Fruit fly (Drosophila melanogaster) whole organism, embryonic: ENCODE data around the gene Try29F.
A peak's percentile ranks its signal among the peaks of the same experiment; 100 is the strongest.

ENCODE experiments used
- ATbp ChIP-seq: fragments of 200-800 bp; sonication (Bioruptor generic); optimal IDR thresholded peaks from 2 replicates; lab custom pipeline; 2017; ENCODE audit warnings: missing biosample characterization, mild to moderate bottlenecking, missing genetic modification characterization, missing genetic modification reagents
- Abd-B ChIP-seq: fragments of 200-800 bp; sonication (Bioruptor generic); optimal IDR thresholded peaks from 2 replicates; lab custom pipeline; 2018; ENCODE audit warnings: missing biosample characterization, mild to moderate bottlenecking, missing genetic modification characterization, moderate library complexity
- Ada2b ChIP-seq: fragments of 200-800 bp; sonication (Bioruptor generic); IDR thresholded peaks from 2 replicates; pipeline ENCODE4 v1.3.6; 2022; ENCODE audit warnings: missing biosample characterization, missing genetic modification characterization
- Awh ChIP-seq: fragments of 200-800 bp; sonication (Bioruptor generic); IDR thresholded peaks from 2 replicates; pipeline ENCODE4, ENCODE4 v1.3.6; 2022; ENCODE audit warnings: missing biosample characterization, missing genetic modification characterization
- CG10267 ChIP-seq: fragments of 200-800 bp; sonication (Bioruptor generic); optimal IDR thresholded peaks from 2 replicates; lab custom pipeline; 2018; ENCODE audit warnings: missing biosample characterization, mild to moderate bottlenecking, missing genetic modification characterization, moderate library complexity
- CG12155 ChIP-seq: fragments of 200-800 bp; sonication (Bioruptor generic); optimal IDR thresholded peaks from 3 replicates; lab custom pipeline; 2016; ENCODE audit warnings: missing biosample characterization, missing genetic modification characterization
- CG1233 ChIP-seq: fragments of 200-800 bp; sonication (Bioruptor generic); optimal IDR thresholded peaks from 4 replicates; lab custom pipeline; 2018; ENCODE audit warnings: missing biosample characterization, mild to moderate bottlenecking, missing genetic modification characterization
- CG17612 ChIP-seq: fragments of 200-800 bp; sonication (Bioruptor generic); IDR thresholded peaks from 2 replicates; pipeline ENCODE4 v1.3.6; 2022; ENCODE audit warnings: missing biosample characterization, missing genetic modification characterization
- CG17912 ChIP-seq: fragments of 200-800 bp; sonication (Bioruptor generic); optimal IDR thresholded peaks from 2 replicates; lab custom pipeline; 2018; ENCODE audit warnings: missing biosample characterization, mild to moderate bottlenecking, missing genetic modification characterization
- CG18262 ChIP-seq: fragments of 200-800 bp; optimal IDR thresholded peaks from 3 replicates; lab custom pipeline; 2019; ENCODE audit warnings: missing biosample characterization, mild to moderate bottlenecking, missing genetic modification characterization, moderate library complexity
- CG18619 ChIP-seq: fragments of 200-800 bp; sonication (Bioruptor generic); optimal IDR thresholded peaks from 3 replicates; lab custom pipeline; 2017; ENCODE audit warnings: missing biosample characterization, mild to moderate bottlenecking, missing genetic modification characterization
- CG18764 ChIP-seq: fragments of 200-800 bp; sonication (Bioruptor generic); optimal IDR thresholded peaks from 3 replicates; lab custom pipeline; 2016; ENCODE audit warnings: missing biosample characterization, missing genetic modification characterization
- CG2712 ChIP-seq: fragments of 200-800 bp; optimal IDR thresholded peaks from 3 replicates; lab custom pipeline; 2019; ENCODE audit warnings: missing biosample characterization, mild to moderate bottlenecking, missing genetic modification characterization, moderate library complexity
- CG32767 ChIP-seq: fragments of 200-800 bp; sonication (Bioruptor generic); IDR thresholded peaks from 2 replicates; pipeline ENCODE4 v1.3.6; 2022; ENCODE audit warnings: missing biosample characterization, missing genetic modification characterization
- CG3847 ChIP-seq: fragments of 200-800 bp; sonication (Bioruptor generic); IDR thresholded peaks from 2 replicates; pipeline ENCODE4 v1.3.6; 2022; ENCODE audit warnings: missing biosample characterization, missing genetic modification characterization
- CG6791 ChIP-seq: fragments of 200-800 bp; sonication (Bioruptor generic); IDR thresholded peaks from 3 replicates; pipeline ENCODE4 v1.3.6; 2022; ENCODE audit warnings: missing biosample characterization, missing genetic modification characterization; ENCODE audit not compliant: partially characterized antibody
- CG8359 ChIP-seq: fragments of 200-800 bp; sonication (Bioruptor generic); optimal IDR thresholded peaks from 2 replicates; lab custom pipeline; 2017; ENCODE audit warnings: missing biosample characterization, mild to moderate bottlenecking, missing genetic modification characterization, borderline replicate concordance
- CG9932 ChIP-seq: fragments of 200-800 bp; sonication (Bioruptor generic); IDR thresholded peaks from 2 replicates; pipeline ENCODE4 v1.3.6; 2022; ENCODE audit warnings: missing biosample characterization, missing genetic modification characterization
- Dbx ChIP-seq: fragments of 200-800 bp; sonication (Bioruptor generic); IDR thresholded peaks from 3 replicates; pipeline ENCODE4 v1.3.6; 2022; ENCODE audit warnings: missing biosample characterization, missing genetic modification characterization
- Dref ChIP-seq: fragments of 200-800 bp; sonication (Bioruptor generic); IDR thresholded peaks from 2 replicates; pipeline ENCODE4 v1.3.6; 2022; ENCODE audit warnings: missing biosample characterization, missing genetic modification characterization
- H15 ChIP-seq: fragments of 200-800 bp; sonication (Bioruptor generic); IDR thresholded peaks from 3 replicates; pipeline ENCODE4 v1.3.6; 2022; ENCODE audit warnings: missing biosample characterization, missing genetic modification characterization
- HLH54F ChIP-seq: fragments of 200-800 bp; sonication (Bioruptor generic); optimal IDR thresholded peaks from 3 replicates; lab custom pipeline; 2016; ENCODE audit warnings: missing biosample characterization, missing genetic modification characterization
- NC2α ChIP-seq: fragments of 200-800 bp; sonication (Bioruptor generic); optimal IDR thresholded peaks from 2 replicates; lab custom pipeline; 2016; ENCODE audit warnings: missing biosample characterization, missing genetic modification characterization
- Oaz ChIP-seq: fragments of 200-800 bp; sonication (Bioruptor generic); IDR thresholded peaks from 2 replicates; pipeline ENCODE4 v1.3.6; 2022; ENCODE audit warnings: missing biosample characterization, missing genetic modification characterization
- PHDP ChIP-seq: fragments of 200-800 bp; sonication (Bioruptor generic); optimal IDR thresholded peaks from 3 replicates; lab custom pipeline; 2018; ENCODE audit warnings: missing biosample characterization, mild to moderate bottlenecking, missing genetic modification characterization, moderate library complexity
- Side ChIP-seq: fragments of 200-800 bp; sonication (Bioruptor generic); optimal IDR thresholded peaks from 2 replicates; lab custom pipeline; 2016; ENCODE audit warnings: missing biosample characterization, missing genetic modification characterization
- Sry-δ ChIP-seq: fragments of 200-800 bp; sonication (Bioruptor generic); optimal IDR thresholded peaks from 2 replicates; lab custom pipeline; 2016; ENCODE audit warnings: missing biosample characterization, missing genetic modification characterization
- TFAM ChIP-seq: fragments of 200-800 bp; sonication (Bioruptor generic); optimal IDR thresholded peaks from 2 replicates; lab custom pipeline; 2017; ENCODE audit warnings: missing biosample characterization, missing genetic modification characterization, inconsistent platforms
- Tbp ChIP-seq: fragments of >200 bp; optimal IDR thresholded peaks from 2 replicates; lab custom pipeline; 2018; ENCODE audit warnings: missing biosample characterization, missing genetic modification characterization
- ac ChIP-seq: fragments of 200-800 bp; sonication (Bioruptor generic); optimal IDR thresholded peaks from 3 replicates; lab custom pipeline; 2017; ENCODE audit warnings: missing biosample characterization, mild to moderate bottlenecking, missing genetic modification characterization
- da ChIP-seq: fragments of 200-800 bp; sonication (Bioruptor generic); optimal IDR thresholded peaks from 2 replicates; lab custom pipeline; 2016; ENCODE audit warnings: missing biosample characterization, missing genetic modification characterization
- exex ChIP-seq: fragments of 200-800 bp; sonication (Bioruptor generic); optimal IDR thresholded peaks from 4 replicates; lab custom pipeline; 2018; ENCODE audit warnings: missing biosample characterization, mild to moderate bottlenecking, missing genetic modification characterization, moderate library complexity
- eyg ChIP-seq: fragments of 200-800 bp; sonication (Bioruptor generic); optimal IDR thresholded peaks from 3 replicates; lab custom pipeline; 2016; ENCODE audit warnings: missing biosample characterization, missing genetic modification characterization
- fd96Cb ChIP-seq: fragments of 200-800 bp; sonication (Bioruptor generic); optimal IDR thresholded peaks from 2 replicates; lab custom pipeline; 2018; ENCODE audit warnings: missing biosample characterization, mild to moderate bottlenecking, missing genetic modification characterization, moderate library complexity
- gfzf ChIP-seq: fragments of 200-800 bp; sonication (Bioruptor generic); optimal IDR thresholded peaks from 2 replicates; lab custom pipeline; 2016; ENCODE audit warnings: missing biosample characterization, mild to moderate bottlenecking, missing genetic modification characterization, moderate library complexity
- hb ChIP-seq: fragments of 200-800 bp; sonication (Bioruptor generic); IDR thresholded peaks from 3 replicates; pipeline ENCODE4 v1.3.6; 2022; ENCODE audit warnings: missing biosample characterization, missing genetic modification characterization; ENCODE audit not compliant: partially characterized antibody
- jumu ChIP-seq: fragments of 200-800 bp; sonication (Bioruptor generic); optimal IDR thresholded peaks from 3 replicates; lab custom pipeline; 2016; ENCODE audit warnings: missing biosample characterization, missing genetic modification characterization
- kah ChIP-seq: fragments of 200-800 bp; sonication (Bioruptor generic); optimal IDR thresholded peaks from 2 replicates; lab custom pipeline; 2018; ENCODE audit warnings: missing biosample characterization, mild to moderate bottlenecking, missing genetic modification characterization
- ken ChIP-seq: fragments of 200-800 bp; sonication (Bioruptor generic); IDR thresholded peaks from 3 replicates; pipeline ENCODE4 v1.3.6; 2022; ENCODE audit warnings: missing biosample characterization, missing genetic modification characterization
- luna ChIP-seq: fragments of 200-800 bp; sonication (Bioruptor generic); optimal IDR thresholded peaks from 2 replicates; lab custom pipeline; 2016; ENCODE audit warnings: missing biosample characterization, missing genetic modification characterization
- nerfin-1 ChIP-seq: fragments of 200-800 bp; sonication (Bioruptor generic); optimal IDR thresholded peaks from 3 replicates; lab custom pipeline; 2019; ENCODE audit warnings: missing biosample characterization, mild to moderate bottlenecking, missing genetic modification characterization, moderate library complexity
- p53 ChIP-seq: fragments of 200-800 bp; sonication (Bioruptor generic); optimal IDR thresholded peaks from 2 replicates; lab custom pipeline; 2016; ENCODE audit warnings: missing biosample characterization, missing genetic modification characterization
- peb ChIP-seq: fragments of 200-800 bp; sonication (Bioruptor generic); IDR thresholded peaks from 2 replicates; pipeline ENCODE4 v1.3.6; 2022; ENCODE audit warnings: missing biosample characterization, missing genetic modification characterization
- seq ChIP-seq: fragments of 200-800 bp; sonication (Bioruptor generic); IDR thresholded peaks from 2 replicates; pipeline ENCODE4 v1.3.6; 2022; ENCODE audit warnings: missing biosample characterization, missing genetic modification characterization
- sima ChIP-seq: fragments of 200-800 bp; sonication (Bioruptor generic); optimal IDR thresholded peaks from 2 replicates; lab custom pipeline; 2016; ENCODE audit warnings: missing biosample characterization, missing genetic modification characterization
- sna ChIP-seq: fragments of 200-800 bp; sonication (Bioruptor generic); IDR thresholded peaks from 2 replicates; pipeline ENCODE4 v1.3.6; 2022; ENCODE audit warnings: missing biosample characterization, missing genetic modification characterization; ENCODE audit not compliant: partially characterized antibody
- tap ChIP-seq: fragments of 200-800 bp; optimal IDR thresholded peaks from 3 replicates; lab custom pipeline; 2019; ENCODE audit warnings: missing biosample characterization, mild to moderate bottlenecking, missing genetic modification characterization, moderate library complexity
- toy ChIP-seq: fragments of 200-800 bp; sonication (Bioruptor generic); IDR thresholded peaks from 2 replicates; pipeline ENCODE4 v1.3.6; 2022; ENCODE audit warnings: missing biosample characterization, missing genetic modification characterization
- unc-4 ChIP-seq: fragments of 200-800 bp; sonication (Bioruptor generic); IDR thresholded peaks from 2 replicates; pipeline ENCODE4 v1.3.6; 2022; ENCODE audit warnings: missing biosample characterization, missing genetic modification characterization; ENCODE audit not compliant: partially characterized antibody

The Try29F gene

DNA sequence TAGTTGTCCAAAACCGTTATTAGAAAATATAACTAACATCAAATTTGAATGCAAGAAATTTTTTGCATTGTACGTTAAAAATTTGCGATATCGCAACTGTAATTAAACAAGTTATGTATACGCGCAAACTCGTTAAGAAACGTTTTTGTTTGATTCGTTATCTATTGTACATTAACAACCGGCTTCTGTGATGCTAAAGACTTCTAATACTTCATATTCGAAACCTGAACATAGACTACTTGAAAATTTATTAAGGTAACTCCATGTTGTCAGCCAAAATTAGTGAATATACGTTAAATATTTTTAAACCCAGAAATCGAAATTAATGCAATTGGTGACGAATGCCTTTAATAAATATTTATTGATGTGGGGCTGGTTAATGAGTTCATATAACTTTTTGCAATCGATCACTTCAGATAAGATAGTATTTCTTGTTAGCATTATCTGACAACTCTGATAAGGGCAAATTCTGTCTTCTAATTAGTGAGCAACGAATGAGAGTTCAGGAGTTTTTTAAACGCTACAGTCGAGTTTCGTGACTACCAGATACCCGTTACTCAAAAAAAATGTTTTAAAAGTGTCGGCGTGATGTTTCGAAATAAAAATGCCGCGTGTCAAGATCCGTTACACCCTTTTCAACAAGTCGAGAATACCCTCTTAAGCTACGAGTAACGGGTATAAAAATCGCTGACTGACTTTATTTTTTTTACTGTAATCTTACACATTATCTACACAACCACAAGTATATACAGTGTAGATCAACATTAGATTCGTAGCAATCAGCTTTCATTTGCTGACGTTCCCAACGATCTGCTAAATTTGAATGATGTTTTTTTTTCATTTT is 45.9 kb upstream of the Try29F start (continued):
- TF ChIP-seq sna (GFP tag; lab: Robert Waterston, UW) (no peak), p53 (no peak), CG1233 (GFP tag; lab: Kevin White, UChicago) (no peak), TFAM (GFP tag; lab: Kevin White, UChicago) (no peak), nerfin-1 (tag; lab: Kevin White, UChicago) (no peak), exex (tag; lab: Kevin White, UChicago) (peak; percentile 97), CG17612 (GFP tag; lab: Robert Waterston, UW) (no peak), NC2α (GFP tag; lab: Kevin White, UChicago) (peak; percentile 7), HLH54F (GFP tag; lab: Kevin White, UChicago) (peak; percentile 49), CG18764 (peak; percentile 29), tap (no peak), CG6791 (GFP tag; lab: Robert Waterston, UW) (no peak; the same call in 1 of the 3 replicates), Sry-δ (GFP tag; lab: Kevin White, UChicago) (peak; percentile 10), jumu (GFP tag; lab: Kevin White, UChicago) (no peak), ac (GFP tag; lab: Kevin White, UChicago) (no peak), CG32767 (GFP tag; lab: Robert Waterston, UW) (no peak), H15 (GFP tag; lab: Robert Waterston, UW) (no peak), ken (GFP tag; lab: Robert Waterston, UW) (no peak), fd96Cb (tag; lab: Kevin White, UChicago) (no peak), CG18262 (tag; lab: Kevin White, UChicago) (peak; percentile 37), Ada2b (GFP tag; lab: Robert Waterston, UW) (peak; percentile 27; the same call in 1 of the 2 replicates), PHDP (tag; lab: Kevin White, UChicago) (peak; percentile 48), CG2712 (tag; lab: Kevin White, UChicago) (peak; percentile 61), CG8359 (GFP tag; lab: Kevin White, UChicago) (no peak), Dbx (GFP tag; lab: Robert Waterston, UW) (peak; percentile 41; the same call in 1 of the 3 replicates), hb (no peak; the same call in 2 of the 3 replicates), Dref (no peak), da (GFP tag; lab: Kevin White, UChicago) (no peak), unc-4 (GFP tag; lab: Robert Waterston, UW) (no peak), Side (GFP tag; lab: Kevin White, UChicago) (peak; percentile 46), Tbp (GFP tag; lab: Kevin White, UChicago) (no peak), peb (no peak), Oaz (GFP tag; lab: Robert Waterston, UW) (no peak), eyg (GFP tag; lab: Kevin White, UChicago) (no peak), Abd-B (GFP tag; lab: Kevin White, UChicago) (no peak), luna (no peak), CG17912 (GFP tag; lab: Kevin White, UChicago) (no peak), ATbp (GFP tag; lab: Kevin White, UChicago) (peak; percentile 14), CG10267 (tag; lab: Kevin White, UChicago) (no peak), CG12155 (GFP tag; lab: Kevin White, UChicago) (peak; percentile 42), sima (GFP tag; lab: Kevin White, UChicago) (no peak), gfzf (GFP tag; lab: Kevin White, UChicago) (no peak), toy (no peak), CG3847 (GFP tag; lab: Robert Waterston, UW) (peak; percentile 37; the same call in 1 of the 2 replicates), CG9932 (GFP tag; lab: Robert Waterston, UW) (peak; percentile 65), Awh (GFP tag; lab: Robert Waterston, UW) (no peak), kah (no peak), seq (GFP tag; lab: Robert Waterston, UW) (0 out of 2 replicates have a peak, but pooled peaks have one; percentile 24), CG18619 (peak; percentile 22)
